Fruit fly (Drosophila melanogaster) whole organism, embryonic: ENCODE measurements around the gene CG34290.

ENCODE experiments used
- Bgb ChIP-seq: fragments of 200-800 bp; sonication (Bioruptor generic); IDR thresholded peaks from 2 replicates; pipeline ENCODE4 v1.3.6; 2022; ENCODE audit warnings: missing biosample characterization, missing genetic modification characterization; ENCODE audit not compliant: partially characterized antibody
- CG10321 ChIP-seq: fragments of 200-800 bp; sonication (Bioruptor generic); IDR thresholded peaks from 2 replicates; pipeline ENCODE4 v1.3.6; 2022; ENCODE audit warnings: missing biosample characterization, missing genetic modification characterization
- CG12942 ChIP-seq: fragments of 200-800 bp; sonication (Bioruptor generic); optimal IDR thresholded peaks from 3 replicates; lab custom pipeline; 2016; ENCODE audit warnings: missing biosample characterization, missing genetic modification characterization
- CG13296 ChIP-seq: fragments of 200-800 bp; sonication (Bioruptor generic); optimal IDR thresholded peaks from 3 replicates; lab custom pipeline; 2018; ENCODE audit warnings: missing biosample characterization, mild to moderate bottlenecking, missing genetic modification characterization
- CG14014 ChIP-seq: fragments of 200-800 bp; sonication (Bioruptor generic); IDR thresholded peaks from 2 replicates; pipeline ENCODE4 v1.3.6; 2022; ENCODE audit warnings: missing biosample characterization, missing genetic modification characterization
- CG18011 ChIP-seq: fragments of 200-800 bp; sonication (Bioruptor generic); optimal IDR thresholded peaks from 2 replicates; lab custom pipeline; 2017; ENCODE audit warnings: missing biosample characterization, missing genetic modification characterization, mild to moderate bottlenecking, moderate library complexity, missing genotype
- CG31365 ChIP-seq: fragments of 200-800 bp; sonication (Bioruptor generic); optimal IDR thresholded peaks from 2 replicates; lab custom pipeline; 2018; ENCODE audit warnings: missing biosample characterization, mild to moderate bottlenecking, missing genetic modification characterization
- CG31388 ChIP-seq: fragments of 200-800 bp; sonication (Bioruptor generic); optimal IDR thresholded peaks from 2 replicates; lab custom pipeline; 2016; ENCODE audit warnings: missing biosample characterization, missing genetic modification characterization
- CG32772 ChIP-seq: fragments of 200-800 bp; sonication (Bioruptor generic); IDR thresholded peaks from 2 replicates; pipeline ENCODE4 v1.3.6; 2022; ENCODE audit warnings: missing biosample characterization, missing genetic modification characterization
- CG3838 ChIP-seq: fragments of 200-800 bp; sonication (Bioruptor generic); optimal IDR thresholded peaks from 3 replicates; lab custom pipeline; 2016; ENCODE audit warnings: missing biosample characterization, missing genetic modification characterization
- CG4282 ChIP-seq: fragments of 200-800 bp; sonication (Bioruptor generic); optimal IDR thresholded peaks from 2 replicates; lab custom pipeline; 2016; ENCODE audit warnings: missing biosample characterization, missing genetic modification characterization
- CG43689 ChIP-seq: fragments of 200-800 bp; sonication (Bioruptor generic); IDR thresholded peaks from 2 replicates; pipeline ENCODE4 v1.3.6; 2022; ENCODE audit warnings: missing biosample characterization, missing genetic modification characterization
- CG4707 ChIP-seq: fragments of 200-800 bp; sonication (Bioruptor generic); optimal IDR thresholded peaks from 2 replicates; lab custom pipeline; 2018; ENCODE audit warnings: missing biosample characterization, mild to moderate bottlenecking, missing genetic modification characterization, moderate library complexity
- CG4854 ChIP-seq: fragments of 200-800 bp; sonication (Bioruptor generic); optimal IDR thresholded peaks from 2 replicates; lab custom pipeline; 2016; ENCODE audit warnings: missing biosample characterization, missing genetic modification characterization, inconsistent platforms
- CG6175 ChIP-seq: fragments of 200-800 bp; sonication (Bioruptor generic); IDR thresholded peaks from 3 replicates; pipeline ENCODE4 v1.3.6; 2022; ENCODE audit warnings: missing biosample characterization, missing genetic modification characterization
- CG7987 ChIP-seq: fragments of 200-800 bp; sonication (Bioruptor generic); optimal IDR thresholded peaks from 2 replicates; lab custom pipeline; 2018; ENCODE audit warnings: missing biosample characterization, mild to moderate bottlenecking, missing genetic modification characterization, moderate library complexity
- D19B ChIP-seq: fragments of 200-800 bp; sonication (Bioruptor generic); optimal IDR thresholded peaks from 2 replicates; lab custom pipeline; 2017; ENCODE audit warnings: missing biosample characterization, mild to moderate bottlenecking, missing genetic modification characterization
- Dfd ChIP-seq, 2 experiments: fragments of >200 bp; optimal IDR thresholded peaks; 2 replicates each; lab custom pipeline; 2017; ENCODE audit warnings: missing biosample characterization in 2 of 2, missing genetic modification characterization in 2 of 2
- E2f2 ChIP-seq: fragments of 200-800 bp; sonication (Bioruptor generic); IDR thresholded peaks from 2 replicates; pipeline ENCODE4 v1.3.6; 2022; ENCODE audit warnings: missing biosample characterization, missing genetic modification characterization
- Elba2 ChIP-seq: fragments of 200-800 bp; sonication (Bioruptor generic); optimal IDR thresholded peaks from 3 replicates; lab custom pipeline; 2016; ENCODE audit warnings: missing biosample characterization, missing genetic modification characterization
- Hr3 ChIP-seq: fragments of 200-800 bp; sonication (Bioruptor generic); optimal IDR thresholded peaks from 3 replicates; lab custom pipeline; 2016; ENCODE audit warnings: missing biosample characterization, missing genetic modification characterization
- Hr39 ChIP-seq: fragments of >200 bp; optimal IDR thresholded peaks from 2 replicates; lab custom pipeline; 2017
- NK7.1 ChIP-seq: fragments of 200-800 bp; sonication (Bioruptor generic); optimal IDR thresholded peaks from 3 replicates; lab custom pipeline; 2016; ENCODE audit warnings: missing biosample characterization, missing genetic modification characterization
- Neu2 ChIP-seq: fragments of 200-800 bp; sonication (Bioruptor generic); optimal IDR thresholded peaks from 3 replicates; lab custom pipeline; 2016; ENCODE audit warnings: missing biosample characterization, missing genetic modification characterization, borderline replicate concordance
- Nf-YB ChIP-seq: fragments of 200-800 bp; sonication (Bioruptor generic); optimal IDR thresholded peaks from 3 replicates; lab custom pipeline; 2019; ENCODE audit warnings: missing biosample characterization, mild to moderate bottlenecking, missing genetic modification characterization, moderate library complexity
- Optix ChIP-seq: fragments of 200-800 bp; sonication (Bioruptor generic); IDR thresholded peaks from 3 replicates; pipeline ENCODE4 v1.3.6; 2022; ENCODE audit warnings: missing biosample characterization, missing genetic modification characterization
- Rfx ChIP-seq: fragments of 200-800 bp; sonication (Bioruptor generic); IDR thresholded peaks from 2 replicates; pipeline ENCODE4 v1.3.6; 2022; ENCODE audit warnings: missing biosample characterization, missing genetic modification characterization
- Side ChIP-seq: fragments of 200-800 bp; sonication (Bioruptor generic); optimal IDR thresholded peaks from 2 replicates; lab custom pipeline; 2016; ENCODE audit warnings: missing biosample characterization, missing genetic modification characterization
- TFAM ChIP-seq: fragments of 200-800 bp; sonication (Bioruptor generic); optimal IDR thresholded peaks from 2 replicates; lab custom pipeline; 2017; ENCODE audit warnings: missing biosample characterization, missing genetic modification characterization, inconsistent platforms
- ato ChIP-seq: fragments of 200-800 bp; sonication (Bioruptor generic); IDR thresholded peaks from 2 replicates; pipeline ENCODE4 v1.3.6; 2022; ENCODE audit warnings: missing biosample characterization, missing genetic modification characterization; ENCODE audit not compliant: partially characterized antibody
- bab2 ChIP-seq: fragments of 200-800 bp; sonication (Bioruptor generic); optimal IDR thresholded peaks from 2 replicates; lab custom pipeline; 2016; ENCODE audit warnings: missing biosample characterization, missing genetic modification characterization
- bbx ChIP-seq: fragments of 200-800 bp; sonication (Bioruptor generic); IDR thresholded peaks from 2 replicates; pipeline ENCODE4 v1.3.6; 2022; ENCODE audit warnings: missing biosample characterization, missing genetic modification characterization; ENCODE audit not compliant: partially characterized antibody
- chm ChIP-seq: fragments of 200-800 bp; sonication (Bioruptor generic); IDR thresholded peaks from 2 replicates; pipeline ENCODE4 v1.3.6; 2022; ENCODE audit warnings: missing biosample characterization, missing genetic modification characterization
- croc ChIP-seq: fragments of 200-800 bp; sonication (Bioruptor generic); conservative IDR thresholded peaks from 3 replicates; pipeline ENCODE4 v1.3.6; 2022; ENCODE audit warnings: missing biosample characterization, missing genetic modification characterization
- disco-r ChIP-seq: fragments of 200-800 bp; sonication (Bioruptor generic); optimal IDR thresholded peaks from 2 replicates; lab custom pipeline; 2016; ENCODE audit warnings: missing biosample characterization, missing genetic modification characterization
- dpn ChIP-seq, 2 experiments: fragments of 200-800 bp; sonication (Bioruptor generic); optimal IDR thresholded peaks; 3 replicates each; lab custom pipeline; 2016; ENCODE audit warnings: missing biosample characterization in 2 of 2, missing genetic modification characterization in 2 of 2
- ems ChIP-seq: fragments of 200-800 bp; sonication (Bioruptor generic); optimal IDR thresholded peaks from 3 replicates; lab custom pipeline; 2016; ENCODE audit warnings: missing biosample characterization, missing genetic modification characterization
- fd96Cb ChIP-seq: fragments of 200-800 bp; sonication (Bioruptor generic); optimal IDR thresholded peaks from 2 replicates; lab custom pipeline; 2018; ENCODE audit warnings: missing biosample characterization, mild to moderate bottlenecking, missing genetic modification characterization, moderate library complexity
- gsb-n ChIP-seq: fragments of 200-800 bp; sonication (Bioruptor generic); optimal IDR thresholded peaks from 3 replicates; lab custom pipeline; 2018; ENCODE audit warnings: missing biosample characterization, mild to moderate bottlenecking, missing genetic modification characterization
- mirr ChIP-seq: fragments of 200-800 bp; sonication (Bioruptor generic); optimal IDR thresholded peaks from 3 replicates; lab custom pipeline; 2018; ENCODE audit warnings: missing biosample characterization, mild to moderate bottlenecking, missing genetic modification characterization
- mld ChIP-seq: fragments of 200-800 bp; sonication (Bioruptor generic); IDR thresholded peaks from 3 replicates; pipeline ENCODE4 v1.3.6; 2022; ENCODE audit warnings: missing biosample characterization, missing genetic modification characterization; ENCODE audit not compliant: partially characterized antibody
- pros ChIP-seq: fragments of 200-800 bp; sonication (Bioruptor generic); optimal IDR thresholded peaks from 3 replicates; lab custom pipeline; 2019; ENCODE audit warnings: missing biosample characterization, mild to moderate bottlenecking, missing genetic modification characterization, moderate library complexity
- pzg ChIP-seq: fragments of 200-800 bp; sonication (Bioruptor generic); optimal IDR thresholded peaks from 3 replicates; lab custom pipeline; 2018; ENCODE audit warnings: missing biosample characterization, mild to moderate bottlenecking, missing genetic modification characterization, moderate library complexity
- ranshi ChIP-seq: fragments of 200-800 bp; sonication (Bioruptor generic); IDR thresholded peaks from 2 replicates; pipeline ENCODE4 v1.3.6; 2022; ENCODE audit warnings: missing biosample characterization, missing genetic modification characterization
- salm ChIP-seq: fragments of 200-800 bp; sonication (Bioruptor generic); optimal IDR thresholded peaks from 2 replicates; lab custom pipeline; 2018; ENCODE audit warnings: missing biosample characterization, mild to moderate bottlenecking, missing genetic modification characterization
- sd ChIP-seq: fragments of 200-800 bp; sonication (Bioruptor generic); optimal IDR thresholded peaks from 3 replicates; lab custom pipeline; 2018; ENCODE audit warnings: missing biosample characterization, mild to moderate bottlenecking, missing genetic modification characterization, moderate library complexity
- tna ChIP-seq: fragments of 200-800 bp; sonication (Bioruptor generic); IDR thresholded peaks from 2 replicates; pipeline ENCODE4 v1.3.6; 2022; ENCODE audit warnings: missing biosample characterization, missing genetic modification characterization; ENCODE audit not compliant: partially characterized antibody
- twi ChIP-seq: fragments of 200-800 bp; optimal IDR thresholded peaks from 2 replicates; lab custom pipeline; 2019; ENCODE audit warnings: missing biosample characterization, mild to moderate bottlenecking, missing genetic modification characterization, moderate library complexity
- unc-4 ChIP-seq: fragments of 200-800 bp; sonication (Bioruptor generic); IDR thresholded peaks from 2 replicates; pipeline ENCODE4 v1.3.6; 2022; ENCODE audit warnings: missing biosample characterization, missing genetic modification characterization; ENCODE audit not compliant: partially characterized antibody

Gene CG34290

dm6 chr3R:24294784-24295555 lies 5.4 kb upstream of the CG34290 start, which contains the start of gene crb (continued):
- TF ChIP-seq croc (GFP tag; lab: Robert Waterston, UW) (no peak), pzg (GFP tag; lab: Kevin White, UChicago) (peak; percentile 87), CG32772 (GFP tag; lab: Robert Waterston, UW) (no peak), Optix (GFP tag; lab: Robert Waterston, UW) (no peak), dpn (GFP tag; optimal IDR thresholded peaks at IDR 0.05; lab: Kevin White, UChicago) (peak; percentile 46 to 64), Hr3 (GFP tag; lab: Kevin White, UChicago) (peak; percentile 36), TFAM (GFP tag; lab: Kevin White, UChicago) (no peak), fd96Cb (tag; lab: Kevin White, UChicago) (no peak), CG14014 (no peak), bab2 (GFP tag; lab: Kevin White, UChicago) (no peak), Bgb (peak; percentile 74), ems (GFP tag; lab: Kevin White, UChicago) (peak; percentile 46), CG10321 (0 out of 2 replicates have a peak, but pooled peaks have one; percentile 25), twi (tag; lab: Kevin White, UChicago) (no peak), CG12942 (peak; percentile 37), gsb-n (tag; lab: Kevin White, UChicago) (peak; percentile 45), Elba2 (GFP tag; lab: Kevin White, UChicago) (no peak), disco-r (no peak), D19B (no peak), Rfx (GFP tag; lab: Robert Waterston, UW) (peak; percentile 66), mld (GFP tag; lab: Robert Waterston, UW) (no peak), ranshi (GFP tag; lab: Robert Waterston, UW) (peak; percentile 59; the same call in 1 of the 2 replicates), tna (GFP tag; lab: Robert Waterston, UW) (0 out of 2 replicates have a peak, but pooled peaks have one; percentile 26), CG4707 (GFP tag; lab: Kevin White, UChicago) (no peak), CG3838 (no peak), CG13296 (GFP tag; lab: Kevin White, UChicago) (peak; percentile 40), CG43689 (GFP tag; lab: Robert Waterston, UW) (no peak), NK7.1 (GFP tag; lab: Kevin White, UChicago) (no peak), CG31388 (GFP tag; lab: Kevin White, UChicago) (no peak), Hr39 (lab: Kevin White, UChicago) (no peak), Nf-YB (peak; percentile 25), chm (GFP tag; lab: Robert Waterston, UW) (peak; percentile 71), mirr (GFP tag; lab: Kevin White, UChicago) (peak; percentile 60), Side (peak; percentile 16), Dfd (GFP tag; optimal IDR thresholded peaks at IDR 0.05; lab: Kevin White, UChicago) (no peak), bbx (GFP tag; lab: Robert Waterston, UW) (peak; percentile 77), unc-4 (GFP tag; lab: Robert Waterston, UW) (no peak), CG6175 (GFP tag; lab: Robert Waterston, UW) (no peak), CG4854 (peak; percentile 13), CG7987 (GFP tag; lab: Kevin White, UChicago) (peak; percentile 58), CG4282 (GFP tag; lab: Kevin White, UChicago) (peak; percentile 94), salm (tag; lab: Kevin White, UChicago) (no peak), Neu2 (GFP tag; lab: Kevin White, UChicago) (peak; percentile 5), CG31365 (tag; lab: Kevin White, UChicago) (peak; percentile 11), CG18011 (GFP tag; lab: Kevin White, UChicago) (peak; percentile 26), ato (GFP tag; lab: Robert Waterston, UW) (peak; percentile 56; the same call in 1 of the 2 replicates), sd (tag; lab: Kevin White, UChicago) (peak; percentile 56), E2f2 (peak; percentile 85), pros (GFP tag; lab: Kevin White, UChicago) (no peak)
